Fruit fly (Drosophila melanogaster): ENCODE measurements around the gene pira.

pira gene

DNA sequence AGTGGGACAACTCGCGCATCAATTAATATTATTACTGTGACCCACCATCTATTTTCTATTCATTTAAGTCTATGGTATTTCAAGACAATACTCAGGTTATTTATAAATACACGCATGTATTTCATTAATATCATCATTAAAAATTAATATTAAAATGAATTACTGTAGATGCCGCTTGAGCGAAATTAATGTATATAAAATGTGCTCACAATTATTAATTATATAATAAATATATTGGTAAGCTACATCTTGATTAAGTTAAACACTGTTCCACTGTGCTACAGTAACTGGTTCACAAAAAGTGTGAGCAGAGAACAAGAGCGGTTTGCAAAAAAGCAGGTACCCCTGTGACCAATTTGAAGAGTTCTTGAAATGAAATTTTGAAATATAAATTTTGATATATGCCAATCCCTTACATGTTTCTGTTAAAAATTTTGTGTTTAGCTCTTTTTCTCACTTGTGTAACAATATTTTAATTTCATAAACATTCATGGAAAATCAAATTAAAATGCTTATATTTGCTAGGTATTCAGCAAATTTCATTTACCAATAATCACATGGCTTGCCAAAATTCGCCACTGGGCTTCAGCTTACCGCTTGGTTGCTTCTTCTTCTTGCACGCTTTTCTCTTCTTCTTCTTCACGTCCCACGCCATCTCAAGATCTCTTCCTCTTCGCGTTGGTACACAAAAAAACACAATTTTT is 12.3 kb downstream of the pira start (continued):
- TF ChIP-seq CG8319 (GFP tag; optimal IDR thresholded peaks at IDR 0.05) (peak; percentile 100), topi (GFP tag; optimal IDR thresholded peaks at IDR 0.05) (peak; percentile 100), Sox102F (GFP tag; optimal IDR thresholded peaks at IDR 0.05) (peak; percentile 99), CG9139 (GFP tag; optimal IDR thresholded peaks at IDR 0.05) (peak; percentile 100), fd59A (GFP tag; optimal IDR thresholded peaks at IDR 0.05) (peak; percentile 100), CG6808 (GFP tag; optimal IDR thresholded peaks at IDR 0.05) (peak; percentile 99), Ets21C (GFP tag; optimal IDR thresholded peaks at IDR 0.05) (peak; percentile 99), Sox15 (GFP tag; optimal IDR thresholded peaks at IDR 0.05) (peak; percentile 99), CG15336 (GFP tag; IDR thresholded peaks at IDR 0.05) (peak; percentile 100), Blimp-1 (GFP tag; optimal IDR thresholded peaks at IDR 0.05) (peak; percentile 98), OdsH (GFP tag; optimal IDR thresholded peaks at IDR 0.05) (peak; percentile 100), pdm3 (GFP tag; optimal IDR thresholded peaks at IDR 0.05) (peak; percentile 100), dac (GFP tag; optimal IDR thresholded peaks at IDR 0.05) (peak; percentile 100), CG6163 (GFP tag; IDR thresholded peaks at IDR 0.05) (peak; percentile 100), esn (GFP tag; optimal IDR thresholded peaks at IDR 0.05) (peak; percentile 100), Hr38 (GFP tag; optimal IDR thresholded peaks at IDR 0.05) (peak; percentile 96), CG10631 (GFP tag; optimal IDR thresholded peaks at IDR 0.05) (peak; percentile 100), spab (GFP tag; optimal IDR thresholded peaks at IDR 0.05) (peak; percentile 100), CG6854 (GFP tag; optimal IDR thresholded peaks at IDR 0.05) (peak; percentile 99), vri (GFP tag; optimal IDR thresholded peaks at IDR 0.05) (peak; percentile 97), CG31627 (GFP tag; optimal IDR thresholded peaks at IDR 0.05) (peak; percentile 100), CG11902 (GFP tag; optimal IDR thresholded peaks at IDR 0.05) (peak; percentile 99), net (GFP tag; optimal IDR thresholded peaks at IDR 0.05) (peak; percentile 100), Hr39 (GFP tag; optimal IDR thresholded peaks at IDR 0.05) (peak; percentile 100), CG6276 (GFP tag; optimal IDR thresholded peaks at IDR 0.05) (peak; percentile 100), cyc (GFP tag; optimal IDR thresholded peaks at IDR 0.05) (peak; percentile 100), Eip93F (GFP tag; optimal IDR thresholded peaks at IDR 0.05) (peak; percentile 99), fd85E (GFP tag; optimal IDR thresholded peaks at IDR 0.05) (peak; percentile 97), CG6792 (GFP tag; optimal IDR thresholded peaks at IDR 0.05) (peak; percentile 100), CG16779 (tag; optimal IDR thresholded peaks at IDR 0.05) (peak; percentile 100)

DNA sequence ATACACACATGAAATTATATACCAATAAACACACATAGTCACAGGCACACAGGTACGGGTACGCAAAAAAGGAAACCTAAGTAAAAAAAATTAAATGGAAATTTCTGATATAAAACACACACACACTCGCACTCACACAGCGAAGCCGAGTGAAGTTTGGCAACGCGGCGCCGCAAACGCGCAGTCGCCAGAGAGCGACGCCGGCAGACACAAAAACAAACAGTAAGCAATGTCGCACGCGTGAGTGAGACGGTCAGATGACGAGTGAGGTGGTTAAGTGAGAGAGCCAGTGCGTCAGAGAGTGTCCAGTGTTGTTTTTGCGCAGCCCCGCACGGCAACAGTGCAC is 12.9 kb downstream of the pira start:
- no peak for TF ChIP-seq CG1621 (tag; optimal IDR thresholded peaks at IDR 0.05)
- TF ChIP-seq CG16779 (tag; optimal IDR thresholded peaks at IDR 0.05): no peak
- no peak for TF ChIP-seq CG34406 (GFP tag; optimal IDR thresholded peaks at IDR 0.05)
- TF ChIP-seq ss (GFP tag; optimal IDR thresholded peaks at IDR 0.05): no peak
- TF ChIP-seq CG4318 (GFP tag; optimal IDR thresholded peaks at IDR 0.05): no peak

DNA sequence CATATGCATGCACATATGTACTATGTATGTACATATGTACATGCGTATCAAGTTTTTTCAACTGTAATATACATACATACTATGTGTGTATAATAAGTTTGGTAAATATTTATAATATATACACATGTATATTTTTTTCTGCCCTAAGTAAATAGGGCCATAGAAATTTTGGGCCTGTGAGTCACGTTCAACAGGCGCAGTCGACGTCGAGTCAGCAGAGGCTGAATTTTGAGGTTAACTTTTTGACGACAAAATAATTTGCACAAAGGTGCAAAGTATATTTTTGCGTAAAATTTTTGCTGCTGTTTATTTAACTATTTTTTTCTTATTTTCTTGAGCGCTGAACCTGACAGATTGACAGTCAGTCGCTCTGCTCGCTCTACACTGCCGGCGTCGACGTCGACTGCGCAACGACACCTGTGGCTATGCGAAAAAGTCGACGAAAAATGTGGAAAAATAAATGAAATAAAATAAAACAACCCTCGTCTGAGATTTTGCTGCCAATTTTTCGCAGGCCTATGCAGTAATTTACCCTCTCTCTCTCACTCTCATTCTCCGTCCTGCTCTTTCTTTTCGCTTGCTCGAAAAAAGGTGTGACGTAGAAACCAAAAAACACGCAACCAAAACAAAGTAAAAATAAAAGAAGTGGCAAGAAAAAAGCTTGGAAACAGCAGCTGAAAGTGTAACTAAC is 13.4 kb downstream of the pira start:
- TF ChIP-seq dac (GFP tag; optimal IDR thresholded peaks at IDR 0.05) (no peak), CG7368 (GFP tag; optimal IDR thresholded peaks at IDR 0.05) (no peak), Lpt (GFP tag; optimal IDR thresholded peaks at IDR 0.05) (peak; percentile 30), CG6163 (GFP tag; IDR thresholded peaks at IDR 0.05) (peak; percentile 47; the same call in 2 of the 3 replicates), CG4318 (GFP tag; optimal IDR thresholded peaks at IDR 0.05) (no peak), Eip75B (GFP tag; optimal IDR thresholded peaks at IDR 0.05) (no peak), dsx (GFP tag; optimal IDR thresholded peaks at IDR 0.05; ENCODE audit: poor library complexity, severe bottlenecking) (peak; percentile 58), CG6792 (GFP tag; optimal IDR thresholded peaks at IDR 0.05) (no peak), Sox102F (GFP tag; optimal IDR thresholded peaks at IDR 0.05) (peak; percentile 22), Sox14 (GFP tag; optimal IDR thresholded peaks at IDR 0.05) (no peak), CG3919 (GFP tag; optimal IDR thresholded peaks at IDR 0.05) (no peak), CG9139 (GFP tag; optimal IDR thresholded peaks at IDR 0.05) (peak; percentile 58), spab (GFP tag; optimal IDR thresholded peaks at IDR 0.05) (peak; percentile 6), CG8319 (GFP tag; optimal IDR thresholded peaks at IDR 0.05) (no peak), CG6808 (GFP tag; optimal IDR thresholded peaks at IDR 0.05) (peak; percentile 57), Met (GFP tag; optimal IDR thresholded peaks at IDR 0.05) (no peak), CG32006 (GFP tag; optimal IDR thresholded peaks at IDR 0.05) (no peak), CG10669 (GFP tag; optimal IDR thresholded peaks at IDR 0.05) (peak; percentile 49), topi (GFP tag; optimal IDR thresholded peaks at IDR 0.05) (no peak), svp (GFP tag) (no peak), fd85E (GFP tag; optimal IDR thresholded peaks at IDR 0.05) (no peak), CG11762 (GFP tag; optimal IDR thresholded peaks at IDR 0.05; ENCODE audit: insufficient read depth) (no peak), Blimp-1 (GFP tag; optimal IDR thresholded peaks at IDR 0.05) (no peak), Hr39 (GFP tag; optimal IDR thresholded peaks at IDR 0.05) (no peak), CG34406 (GFP tag; optimal IDR thresholded peaks at IDR 0.05) (no peak)

Data from whole organism, prepupa.